Worm (Caenorhabditis elegans): ENCODE data around the gene atgp-1.

- TF ChIP-seq scrt-1 (GFP tag; IDR thresholded peaks at IDR 0.05) (no peak), tbx-37 (GFP tag; conservative IDR thresholded peaks at IDR 0.05) (no peak), hmg-4 (GFP tag; optimal IDR thresholded peaks at IDR 0.05) (no peak), flt-1 (GFP tag; IDR thresholded peaks at IDR 0.05) (no peak), hnd-1 (tag; optimal IDR thresholded peaks at IDR 0.05) (no peak), F13C5.2 (tag; optimal IDR thresholded peaks at IDR 0.05) (no peak), ama-1 (optimal IDR thresholded peaks at IDR 0.05) (no peak), aly-1 (tag; optimal IDR thresholded peaks at IDR 0.05) (no peak), tra-4 (tag; optimal IDR thresholded peaks at IDR 0.05) (no peak), pes-1 (GFP tag; IDR thresholded peaks at IDR 0.05) (no peak), ceh-36 (tag; optimal IDR thresholded peaks at IDR 0.05) (no peak), hmbx-1 (tag; optimal IDR thresholded peaks at IDR 0.05) (no peak)
Observed at ce11 chrIV:17278861-17279591, 9.9 kb downstream of the atgp-1 start, which contains the start of gene hsp-1.
